Fruit fly (Drosophila melanogaster) whole organism, embryonic: ENCODE results near the gene Mvl.
A peak's percentile ranks its signal among the peaks of the same experiment; 100 is the strongest.

Source experiments
- CG10321 ChIP-seq: fragments of 200-800 bp; sonication (Bioruptor generic); IDR thresholded peaks from 2 replicates; pipeline ENCODE4 v1.3.6; 2022; ENCODE audit warnings: missing biosample characterization, missing genetic modification characterization
- CG11560 ChIP-seq: fragments of 200-800 bp; sonication (Bioruptor generic); IDR thresholded peaks from 3 replicates; pipeline ENCODE4 v1.3.6; 2022; ENCODE audit warnings: missing biosample characterization, missing genetic modification characterization
- CG12744 ChIP-seq: fragments of 200-800 bp; sonication (Bioruptor generic); optimal IDR thresholded peaks from 2 replicates; lab custom pipeline; 2016; ENCODE audit warnings: missing biosample characterization, missing genetic modification characterization
- CG14710 ChIP-seq: fragments of 200-800 bp; sonication (Bioruptor generic); optimal IDR thresholded peaks from 3 replicates; lab custom pipeline; 2019; ENCODE audit warnings: missing biosample characterization, mild to moderate bottlenecking, missing genetic modification characterization, moderate library complexity
- CG1603 ChIP-seq: fragments of 200-800 bp; sonication (Bioruptor generic); optimal IDR thresholded peaks from 2 replicates; lab custom pipeline; 2019; ENCODE audit warnings: missing biosample characterization, mild to moderate bottlenecking, missing genetic modification characterization, moderate library complexity
- CG16815 ChIP-seq: fragments of 200-800 bp; sonication (Bioruptor generic); optimal IDR thresholded peaks from 3 replicates; lab custom pipeline; 2017; ENCODE audit warnings: missing biosample characterization, mild to moderate bottlenecking, missing genetic modification characterization
- CG17186 ChIP-seq: fragments of 200-800 bp; sonication (Bioruptor generic); optimal IDR thresholded peaks from 3 replicates; lab custom pipeline; 2017; ENCODE audit warnings: missing biosample characterization, missing genetic modification reagents, missing genetic modification characterization
- CG18476 ChIP-seq: fragments of 200-800 bp; sonication (Bioruptor generic); optimal IDR thresholded peaks from 2 replicates; lab custom pipeline; 2016; ENCODE audit warnings: missing biosample characterization, mild to moderate bottlenecking, missing genetic modification characterization
- CG2889 ChIP-seq: fragments of 200-800 bp; sonication (Bioruptor generic); IDR thresholded peaks from 3 replicates; pipeline ENCODE4 v1.3.6; 2022; ENCODE audit warnings: missing biosample characterization, missing genetic modification characterization
- CG34224 ChIP-seq: fragments of 200-800 bp; sonication (Bioruptor generic); IDR thresholded peaks from 3 replicates; pipeline ENCODE4 v1.3.6; 2022; ENCODE audit warnings: missing biosample characterization, missing genetic modification characterization; ENCODE audit not compliant: partially characterized antibody
- CG3838 ChIP-seq: fragments of 200-800 bp; sonication (Bioruptor generic); optimal IDR thresholded peaks from 3 replicates; lab custom pipeline; 2016; ENCODE audit warnings: missing biosample characterization, missing genetic modification characterization
- CG4617 ChIP-seq: fragments of 200-800 bp; sonication (Bioruptor generic); optimal IDR thresholded peaks from 3 replicates; lab custom pipeline; 2016; ENCODE audit warnings: missing biosample characterization, missing genetic modification characterization, borderline replicate concordance
- CG6654 ChIP-seq: fragments of 200-800 bp; sonication (Bioruptor generic); optimal IDR thresholded peaks from 2 replicates; lab custom pipeline; 2017; ENCODE audit warnings: missing biosample characterization, mild to moderate bottlenecking, missing genetic modification characterization
- CG6791 ChIP-seq: fragments of 200-800 bp; sonication (Bioruptor generic); IDR thresholded peaks from 3 replicates; pipeline ENCODE4 v1.3.6; 2022; ENCODE audit warnings: missing biosample characterization, missing genetic modification characterization; ENCODE audit not compliant: partially characterized antibody
- CG7556 ChIP-seq: fragments of 200-800 bp; sonication (Bioruptor generic); optimal IDR thresholded peaks from 2 replicates; lab custom pipeline; 2017; ENCODE audit warnings: missing biosample characterization, mild to moderate bottlenecking, missing genetic modification characterization
- CG7786 ChIP-seq: fragments of 200-800 bp; sonication (Bioruptor generic); optimal IDR thresholded peaks from 2 replicates; lab custom pipeline; 2016; ENCODE audit warnings: missing biosample characterization, missing genetic modification characterization
- Chrac-16 ChIP-seq: fragments of 200-800 bp; sonication (Bioruptor generic); optimal IDR thresholded peaks from 3 replicates; lab custom pipeline; 2016; ENCODE audit warnings: missing biosample characterization, missing genetic modification characterization
- D19A ChIP-seq: fragments of 200-800 bp; optimal IDR thresholded peaks from 3 replicates; lab custom pipeline; 2019; ENCODE audit warnings: missing biosample characterization, mild to moderate bottlenecking, missing genetic modification characterization, moderate library complexity
- D19B ChIP-seq: fragments of 200-800 bp; sonication (Bioruptor generic); optimal IDR thresholded peaks from 2 replicates; lab custom pipeline; 2017; ENCODE audit warnings: missing biosample characterization, mild to moderate bottlenecking, missing genetic modification characterization
- Dref ChIP-seq: fragments of 200-800 bp; sonication (Bioruptor generic); IDR thresholded peaks from 2 replicates; pipeline ENCODE4 v1.3.6; 2022; ENCODE audit warnings: missing biosample characterization, missing genetic modification characterization
- Hr3 ChIP-seq: fragments of 200-800 bp; sonication (Bioruptor generic); optimal IDR thresholded peaks from 3 replicates; lab custom pipeline; 2016; ENCODE audit warnings: missing biosample characterization, missing genetic modification characterization
- Hr51 ChIP-seq, 2 experiments: fragments of 200-800 bp; sonication (Bioruptor generic); optimal IDR thresholded peaks; 2 replicates in 1 of 2; 3 replicates in 1 of 2; lab custom pipeline; 2016 to 2018; ENCODE audit warnings: missing biosample characterization in 2 of 2, missing genetic modification characterization in 2 of 2, mild to moderate bottlenecking in 1 of 2, moderate library complexity in 1 of 2
- Kr ChIP-seq: fragments of 200-800 bp; sonication (Bioruptor generic); optimal IDR thresholded peaks from 2 replicates; lab custom pipeline; 2017; ENCODE audit warnings: missing biosample characterization, mild to moderate bottlenecking, missing genetic modification characterization
- NfI ChIP-seq: fragments of 200-800 bp; sonication (Bioruptor generic); optimal IDR thresholded peaks from 3 replicates; lab custom pipeline; 2018; ENCODE audit warnings: missing biosample characterization, mild to moderate bottlenecking, missing genetic modification characterization, moderate library complexity
- Oli ChIP-seq: fragments of 200-800 bp; sonication (Bioruptor generic); optimal IDR thresholded peaks from 2 replicates; lab custom pipeline; 2018; ENCODE audit warnings: missing biosample characterization, mild to moderate bottlenecking, missing genetic modification characterization, moderate library complexity
- Optix ChIP-seq: fragments of 200-800 bp; sonication (Bioruptor generic); IDR thresholded peaks from 3 replicates; pipeline ENCODE4 v1.3.6; 2022; ENCODE audit warnings: missing biosample characterization, missing genetic modification characterization
- Ssrp ChIP-seq: fragments of 200-800 bp; sonication (Bioruptor generic); optimal IDR thresholded peaks from 2 replicates; lab custom pipeline; 2018; ENCODE audit warnings: missing biosample characterization, mild to moderate bottlenecking, missing genetic modification characterization, moderate library complexity
- ara ChIP-seq: fragments of 200-800 bp; sonication (Bioruptor generic); IDR thresholded peaks from 2 replicates; pipeline ENCODE4 v1.3.6; 2022; ENCODE audit warnings: missing biosample characterization, missing genetic modification characterization
- bigmax ChIP-seq: fragments of 200-800 bp; sonication (Bioruptor generic); optimal IDR thresholded peaks from 2 replicates; lab custom pipeline; 2018; ENCODE audit warnings: missing biosample characterization, mild to moderate bottlenecking, missing genetic modification characterization
- chn ChIP-seq: fragments of 200-800 bp; sonication (Bioruptor generic); optimal IDR thresholded peaks from 2 replicates; lab custom pipeline; 2016; ENCODE audit warnings: missing biosample characterization, missing genetic modification characterization
- dpn ChIP-seq, 2 experiments: fragments of 200-800 bp; sonication (Bioruptor generic); optimal IDR thresholded peaks; 3 replicates each; lab custom pipeline; 2016; ENCODE audit warnings: missing biosample characterization in 2 of 2, missing genetic modification characterization in 2 of 2
- fd102C ChIP-seq: fragments of 200-800 bp; sonication (Bioruptor generic); optimal IDR thresholded peaks from 2 replicates; lab custom pipeline; 2018; ENCODE audit warnings: missing biosample characterization, mild to moderate bottlenecking, missing genetic modification characterization, moderate library complexity
- fu2 ChIP-seq: fragments of 200-800 bp; sonication (Bioruptor generic); optimal IDR thresholded peaks from 2 replicates; lab custom pipeline; 2016; ENCODE audit warnings: missing biosample characterization, missing genetic modification characterization
- gcm2 ChIP-seq: fragments of 200-800 bp; sonication (Bioruptor generic); optimal IDR thresholded peaks from 2 replicates; lab custom pipeline; 2016; ENCODE audit warnings: missing biosample characterization, missing genetic modification characterization
- ham ChIP-seq: fragments of 200-800 bp; sonication (Bioruptor generic); IDR thresholded peaks from 2 replicates; pipeline ENCODE4 v1.3.6; 2022; ENCODE audit warnings: missing biosample characterization, missing genetic modification characterization
- hkb ChIP-seq, 2 experiments: fragments of 200-800 bp in 1 of 2; fragments of >200 bp in 1 of 2; sonication (Bioruptor generic) in 1 of 2; IDR thresholded peaks in 1 of 2; optimal IDR thresholded peaks in 1 of 2; 2 replicates each; pipeline versions ENCODE4 v1.3.6 to Lab custom; 2017 to 2022; ENCODE audit warnings: missing biosample characterization in 1 of 2, missing genetic modification characterization in 1 of 2
- hth ChIP-seq: fragments of >200 bp; optimal IDR thresholded peaks from 2 replicates; lab custom pipeline; 2017; ENCODE audit warnings: inconsistent platforms
- jing ChIP-seq: fragments of 200-800 bp; sonication (Bioruptor generic); optimal IDR thresholded peaks from 2 replicates; lab custom pipeline; 2018; ENCODE audit warnings: missing biosample characterization, mild to moderate bottlenecking, missing genetic modification characterization
- jumu ChIP-seq: fragments of 200-800 bp; sonication (Bioruptor generic); optimal IDR thresholded peaks from 3 replicates; lab custom pipeline; 2016; ENCODE audit warnings: missing biosample characterization, missing genetic modification characterization
- lilli ChIP-seq: fragments of 200-800 bp; sonication (Bioruptor generic); optimal IDR thresholded peaks from 3 replicates; lab custom pipeline; 2016; ENCODE audit warnings: missing biosample characterization, missing genetic modification characterization
- p53 ChIP-seq: fragments of 200-800 bp; sonication (Bioruptor generic); optimal IDR thresholded peaks from 2 replicates; lab custom pipeline; 2016; ENCODE audit warnings: missing biosample characterization, missing genetic modification characterization
- ro ChIP-seq: fragments of 200-800 bp; sonication (Bioruptor generic); IDR thresholded peaks from 2 replicates; pipeline ENCODE4 v1.3.6; 2022; ENCODE audit warnings: missing biosample characterization, missing genetic modification characterization
- run ChIP-seq: fragments of 200-800 bp; sonication (Bioruptor generic); optimal IDR thresholded peaks from 3 replicates; lab custom pipeline; 2018; ENCODE audit warnings: missing biosample characterization, mild to moderate bottlenecking, missing genetic modification characterization
- salm ChIP-seq: fragments of 200-800 bp; sonication (Bioruptor generic); optimal IDR thresholded peaks from 2 replicates; lab custom pipeline; 2018; ENCODE audit warnings: missing biosample characterization, mild to moderate bottlenecking, missing genetic modification characterization
- scrt ChIP-seq: fragments of 200-800 bp; sonication (Bioruptor generic); optimal IDR thresholded peaks from 2 replicates; lab custom pipeline; 2018; ENCODE audit warnings: missing biosample characterization, mild to moderate bottlenecking, missing genetic modification characterization, moderate library complexity
- tgo ChIP-seq: fragments of 200-800 bp; sonication (Bioruptor generic); IDR thresholded peaks from 3 replicates; pipeline ENCODE4 v1.3.6; 2022; ENCODE audit warnings: missing biosample characterization, missing genetic modification characterization
- toy ChIP-seq: fragments of 200-800 bp; sonication (Bioruptor generic); IDR thresholded peaks from 2 replicates; pipeline ENCODE4 v1.3.6; 2022; ENCODE audit warnings: missing biosample characterization, missing genetic modification characterization
- twi ChIP-seq: fragments of 200-800 bp; optimal IDR thresholded peaks from 2 replicates; lab custom pipeline; 2019; ENCODE audit warnings: missing biosample characterization, mild to moderate bottlenecking, missing genetic modification characterization, moderate library complexity
- wdn ChIP-seq: fragments of 200-800 bp; sonication (Bioruptor generic); IDR thresholded peaks from 2 replicates; pipeline ENCODE4 v1.3.6; 2022; ENCODE audit warnings: missing biosample characterization, missing genetic modification characterization
- zf30C ChIP-seq: fragments of 200-800 bp; sonication (Bioruptor generic); optimal IDR thresholded peaks from 3 replicates; lab custom pipeline; 2018; ENCODE audit warnings: missing biosample characterization, mild to moderate bottlenecking, missing genetic modification characterization

Gene Mvl

DNA sequence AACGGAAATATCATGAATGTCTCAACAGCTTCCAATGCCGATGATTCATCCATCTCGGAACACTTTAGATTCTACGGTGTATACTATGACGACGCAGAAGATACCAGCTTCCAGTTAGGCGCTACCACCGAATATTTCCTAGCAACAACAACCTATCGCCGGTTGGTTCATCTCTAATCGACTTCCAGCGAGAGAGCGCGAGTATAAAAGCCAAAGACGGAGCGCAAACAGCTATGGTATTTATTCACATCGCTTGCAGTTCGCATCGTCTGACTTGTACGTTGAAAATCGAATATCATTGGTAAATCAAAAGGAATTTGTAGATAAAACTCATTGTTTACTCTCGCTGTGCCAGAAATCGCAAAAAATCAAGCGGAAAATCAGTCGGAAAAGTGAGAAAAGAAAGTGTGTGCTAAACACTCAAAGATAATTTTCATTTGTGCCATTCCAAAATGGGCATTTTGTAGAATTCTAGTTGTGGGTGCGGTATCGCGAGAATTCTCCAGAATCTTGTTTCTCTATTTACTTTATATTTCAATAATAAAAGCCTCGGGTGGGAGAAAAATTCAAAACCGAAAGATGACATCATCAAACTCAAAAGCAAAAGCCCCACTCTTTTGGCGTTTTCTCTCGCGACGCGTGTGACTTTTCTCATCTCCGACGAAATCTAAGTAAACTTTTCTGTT is 4.6 kb upstream of the Mvl start, which contains the start of gene AnxB9 (continued):
- TF ChIP-seq CG6654 (GFP tag; lab: Kevin White, UChicago), result no peak
- no peak for TF ChIP-seq CG2889 (GFP tag; lab: Robert Waterston, UW)
- no peak for TF ChIP-seq ara (GFP tag; lab: Robert Waterston, UW)
- TF ChIP-seq Oli (tag; lab: Kevin White, UChicago), result no peak
- no peak for TF ChIP-seq hkb (optimal IDR thresholded peaks at IDR 0.05; lab: Kevin White, UChicago)
- peak; percentile 67 for TF ChIP-seq hkb (GFP tag; IDR thresholded peaks at IDR 0.05; lab: Robert Waterston, UW)
- TF ChIP-seq toy, result no peak
- peak; percentile 43 for TF ChIP-seq bigmax (GFP tag; lab: Kevin White, UChicago)
- TF ChIP-seq ham (GFP tag; lab: Robert Waterston, UW), result no peak
- TF ChIP-seq Hr51 (GFP tag; optimal IDR thresholded peaks at IDR 0.05; lab: Kevin White, UChicago), result no peak
- peak; percentile 96 for TF ChIP-seq CG6791 (GFP tag; lab: Robert Waterston, UW)
- TF ChIP-seq wdn (GFP tag; lab: Robert Waterston, UW), result no peak
- TF ChIP-seq D19B (GFP tag; lab: Kevin White, UChicago), result no peak
- TF ChIP-seq CG16815 (GFP tag; lab: Kevin White, UChicago), result no peak
- peak; percentile 47 for TF ChIP-seq run (tag; lab: Kevin White, UChicago)
- TF ChIP-seq gcm2, result no peak
- TF ChIP-seq CG11560 (tag; lab: Robert Waterston, UW), result no peak
- TF ChIP-seq salm (tag; lab: Kevin White, UChicago), result peak; percentile 20
- TF ChIP-seq scrt, result peak; percentile 63
- peak; percentile 4 for TF ChIP-seq D19A (tag; lab: Kevin White, UChicago)
- no peak for TF ChIP-seq jing (GFP tag; lab: Kevin White, UChicago)
- no peak; the same call in 2 of the 3 replicates for TF ChIP-seq tgo (GFP tag; lab: Robert Waterston, UW)
- TF ChIP-seq CG14710 (tag; lab: Kevin White, UChicago), result no peak
- TF ChIP-seq Ssrp (tag; lab: Kevin White, UChicago), result no peak
- peak; percentile 38 for TF ChIP-seq chn (GFP tag; lab: Kevin White, UChicago)
- no peak for TF ChIP-seq Kr
- TF ChIP-seq CG1603, result peak; percentile 43
- no peak; the same call in 1 of the 3 replicates for TF ChIP-seq CG34224 (GFP tag; lab: Robert Waterston, UW)
- no peak for TF ChIP-seq Optix (GFP tag; lab: Robert Waterston, UW)
- TF ChIP-seq CG17186, result no peak
- no peak for TF ChIP-seq CG7786 (GFP tag; lab: Kevin White, UChicago)
- TF ChIP-seq NfI, result peak; percentile 10
- TF ChIP-seq Hr3 (GFP tag; lab: Kevin White, UChicago), result no peak
- peak; percentile 47 for TF ChIP-seq lilli (GFP tag; lab: Kevin White, UChicago)
- no peak for TF ChIP-seq fu2 (GFP tag; lab: Kevin White, UChicago)
- TF ChIP-seq jumu, result no peak
- TF ChIP-seq dpn (GFP tag; optimal IDR thresholded peaks at IDR 0.05; lab: Kevin White, UChicago), result peak; percentile 23 to 53
- TF ChIP-seq hth (lab: Kevin White, UChicago), result no peak
- no peak for TF ChIP-seq CG3838 (GFP tag; lab: Kevin White, UChicago)
- no peak for TF ChIP-seq zf30C (GFP tag; lab: Kevin White, UChicago)
- peak; percentile 52 for TF ChIP-seq Dref (GFP tag; lab: Robert Waterston, UW)
- no peak for TF ChIP-seq ro
- no peak for TF ChIP-seq fd102C (GFP tag; lab: Kevin White, UChicago)
- TF ChIP-seq p53 (GFP tag; lab: Kevin White, UChicago), result no peak
- TF ChIP-seq CG4617 (GFP tag; lab: Kevin White, UChicago), result peak; percentile 40
- no peak for TF ChIP-seq Chrac-16 (GFP tag; lab: Kevin White, UChicago)
- no peak for TF ChIP-seq CG18476
- no peak for TF ChIP-seq CG7556 (GFP tag; lab: Kevin White, UChicago)
- no peak for TF ChIP-seq twi
- TF ChIP-seq CG10321 (GFP tag; lab: Robert Waterston, UW), result no peak
- TF ChIP-seq CG12744, result peak; percentile 32
